Worm (Caenorhabditis elegans) whole organism, midembryonic: ENCODE data around the gene T26A8.4.

ENCODE experiments used
- med-1 ChIP-seq: sonication (generic microtip); optimal IDR thresholded peaks from 2 replicates; lab custom pipeline; 2017; ENCODE audit warnings: missing genetic modification characterization, mild to moderate bottlenecking, missing compliant biosample characterization, antibody characterized with exemption, missing genetic modification reagents; ENCODE audit not compliant: insufficient read depth
- ztf-23 ChIP-seq: fragments of 200-800 bp; sonication (Bioruptor generic); IDR thresholded peaks from 2 replicates; pipeline ENCODE4 v1.3.6; 2022; ENCODE audit warnings: missing genetic modification reagents, missing genetic modification characterization, missing compliant biosample characterization
- ztf-29 ChIP-seq: fragments of 200-800 bp; sonication (Bioruptor generic); IDR thresholded peaks from 2 replicates; pipeline ENCODE4 v1.3.6; 2022; ENCODE audit warnings: missing genetic modification reagents, missing genetic modification characterization, missing compliant biosample characterization

DNA sequence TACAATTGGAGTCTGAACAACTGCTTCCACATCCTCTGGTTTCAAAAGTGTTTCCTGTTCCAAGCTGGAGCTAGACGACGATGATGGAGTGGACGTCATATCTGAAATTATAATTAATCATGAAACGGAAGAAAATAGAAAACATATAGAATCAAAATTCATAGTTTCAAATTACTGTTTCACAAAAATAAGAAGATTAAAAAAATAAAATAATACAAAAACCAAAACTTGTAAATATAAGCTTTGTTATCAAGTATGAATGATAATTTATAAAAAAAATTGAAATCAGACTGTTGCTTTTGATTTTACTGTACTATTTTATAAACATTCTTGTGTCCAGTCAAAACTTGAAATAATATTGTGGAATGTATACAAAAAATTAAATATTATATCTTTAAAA lies 31.0 kb upstream of the T26A8.4 start, which contains the start of gene str-176:
- TF ChIP-seq ztf-29: no peak
- TF ChIP-seq ztf-23 (GFP tag; lab: Robert Waterston, UW): no peak
- TF ChIP-seq med-1: no peak
